Fruit fly (Drosophila melanogaster) whole organism, prepupa: ENCODE measurements around the gene Nepl18.

Experiments
- CG32006 ChIP-seq: fragments of 200-800 bp; sonication (Bioruptor generic); optimal IDR thresholded peaks from 3 replicates; lab custom pipeline; 2017; ENCODE audit warnings: missing biosample characterization, mild to moderate bottlenecking, missing genetic modification characterization
- CG8319 ChIP-seq: fragments of 200-800 bp; sonication (Bioruptor generic); optimal IDR thresholded peaks from 3 replicates; lab custom pipeline; 2016; ENCODE audit warnings: missing biosample characterization, missing genetic modification characterization
- CG8632 ChIP-seq: fragments of 200-800 bp; sonication (Bioruptor generic); optimal IDR thresholded peaks from 3 replicates; lab custom pipeline; 2016; ENCODE audit warnings: missing biosample characterization, missing genetic modification characterization
- CG9139 ChIP-seq: fragments of 200-800 bp; sonication (Bioruptor generic); optimal IDR thresholded peaks from 3 replicates; lab custom pipeline; 2017; ENCODE audit warnings: missing biosample characterization, mild to moderate bottlenecking, missing genetic modification characterization
- Hr38 ChIP-seq: sonication (Bioruptor generic); optimal IDR thresholded peaks from 2 replicates; lab custom pipeline; 2016; ENCODE audit warnings: missing biosample characterization, missing genetic modification characterization
- Hr39 ChIP-seq: fragments of 200-800 bp; sonication (Bioruptor generic); optimal IDR thresholded peaks from 2 replicates; lab custom pipeline; 2016; ENCODE audit warnings: missing biosample characterization, missing genetic modification characterization
- Met ChIP-seq: fragments of 200-800 bp; sonication (Bioruptor generic); optimal IDR thresholded peaks from 3 replicates; lab custom pipeline; 2016; ENCODE audit warnings: missing biosample characterization, missing genetic modification characterization
- Sox102F ChIP-seq: fragments of 200-800 bp; sonication (Bioruptor generic); optimal IDR thresholded peaks from 2 replicates; lab custom pipeline; 2016; ENCODE audit warnings: missing biosample characterization, mild to moderate bottlenecking, missing genetic modification characterization
- Sox14 ChIP-seq: fragments of 200-800 bp; sonication (Bioruptor generic); optimal IDR thresholded peaks from 3 replicates; lab custom pipeline; 2016; ENCODE audit warnings: missing biosample characterization, missing genetic modification characterization
- achi ChIP-seq: fragments of 200-800 bp; sonication (Bioruptor generic); optimal IDR thresholded peaks from 3 replicates; lab custom pipeline; 2016; ENCODE audit warnings: missing biosample characterization, missing genetic modification characterization
- cyc ChIP-seq: fragments of 200-800 bp; sonication (Bioruptor generic); optimal IDR thresholded peaks from 3 replicates; lab custom pipeline; 2016; ENCODE audit warnings: missing biosample characterization, missing genetic modification characterization
- eg ChIP-seq: fragments of 200-800 bp; sonication (Bioruptor generic); IDR thresholded peaks from 3 replicates; pipeline ENCODE4 v1.3.6; 2022; ENCODE audit warnings: missing biosample characterization, missing genetic modification characterization
- salr ChIP-seq, 2 experiments: fragments of 200-800 bp; sonication (Bioruptor generic); optimal IDR thresholded peaks; 3 replicates each; lab custom pipeline; 2016 to 2018; ENCODE audit warnings: missing biosample characterization in 2 of 2, missing genetic modification characterization in 2 of 2, mild to moderate bottlenecking in 1 of 2
- svp ChIP-seq: fragments of 200-800 bp; sonication (Bioruptor generic); peaks from one replicate; lab custom pipeline; 2016; ENCODE audit warnings: missing biosample characterization, missing genetic modification characterization

dm6 chr3R:28829328-28829916, 46.0 kb upstream of the Nepl18 start:
- TF ChIP-seq eg (GFP tag; lab: Robert Waterston, UW) = no peak
- TF ChIP-seq Hr39 (GFP tag; lab: Kevin White, UChicago) = no peak
- no peak for TF ChIP-seq Met (GFP tag; lab: Kevin White, UChicago)
- no peak for TF ChIP-seq cyc
- no peak for TF ChIP-seq achi
- TF ChIP-seq Hr38 = no peak
- TF ChIP-seq svp (GFP tag; lab: Kevin White, UChicago) = no peak
- TF ChIP-seq CG8319 (GFP tag; lab: Kevin White, UChicago) = no peak
- no peak for TF ChIP-seq salr (GFP tag; optimal IDR thresholded peaks at IDR 0.05; lab: Kevin White, UChicago)
- no peak for TF ChIP-seq Sox102F (GFP tag; lab: Kevin White, UChicago)
- TF ChIP-seq CG8632 = no peak
- no peak for TF ChIP-seq CG32006 (GFP tag; lab: Kevin White, UChicago)
- TF ChIP-seq CG9139 (GFP tag; lab: Kevin White, UChicago) = no peak
- TF ChIP-seq Sox14 = no peak
